Fruit fly (Drosophila melanogaster) whole organism, prepupa: ENCODE results near the gene CG4287.

ENCODE experiments used
- CG10631 ChIP-seq: fragments of 200-800 bp; sonication (Bioruptor generic); optimal IDR thresholded peaks from 2 replicates; lab custom pipeline; 2016; ENCODE audit warnings: missing biosample characterization, missing genetic modification characterization
- CG16779 ChIP-seq: fragments of 200-800 bp; sonication (Bioruptor generic); optimal IDR thresholded peaks from 3 replicates; lab custom pipeline; 2017; ENCODE audit warnings: missing biosample characterization, mild to moderate bottlenecking, missing genetic modification characterization
- CG8119 ChIP-seq: fragments of 200-800 bp; sonication (Bioruptor generic); IDR thresholded peaks from 3 replicates; pipeline ENCODE4 v1.3.6; 2022; ENCODE audit warnings: missing biosample characterization, missing genetic modification characterization
- Gug ChIP-seq: fragments of 200-800 bp; sonication (Bioruptor generic); IDR thresholded peaks from 2 replicates; pipeline ENCODE4 v1.3.6; 2022; ENCODE audit warnings: missing biosample characterization, missing genetic modification characterization
- Hr4 ChIP-seq: fragments of 200-800 bp; sonication (Bioruptor generic); optimal IDR thresholded peaks from 3 replicates; lab custom pipeline; 2016; ENCODE audit warnings: missing biosample characterization, missing genetic modification characterization
- cyc ChIP-seq: fragments of 200-800 bp; sonication (Bioruptor generic); optimal IDR thresholded peaks from 3 replicates; lab custom pipeline; 2016; ENCODE audit warnings: missing biosample characterization, missing genetic modification characterization

- TF ChIP-seq Gug (GFP tag; lab: Robert Waterston, UW) (no peak), CG10631 (GFP tag; lab: Kevin White, UChicago) (no peak), cyc (GFP tag; lab: Kevin White, UChicago) (no peak), CG16779 (no peak), CG8119 (no peak), Hr4 (GFP tag; lab: Kevin White, UChicago) (no peak)
These were observed 41.9 kb downstream of the CG4287 start for dm6 chr3R:15921747-15922146.
